Fruit fly (Drosophila melanogaster) whole organism, prepupa: ENCODE measurements around the gene CG10013.

ENCODE experiments used
- CG10631 ChIP-seq: fragments of 200-800 bp; sonication (Bioruptor generic); optimal IDR thresholded peaks from 2 replicates; lab custom pipeline; 2016; ENCODE audit warnings: missing biosample characterization, missing genetic modification characterization
- CG10669 ChIP-seq: fragments of 200-800 bp; sonication (Bioruptor generic); optimal IDR thresholded peaks from 3 replicates; lab custom pipeline; 2018; ENCODE audit warnings: missing biosample characterization, mild to moderate bottlenecking, missing genetic modification characterization, moderate library complexity
- CG11294 ChIP-seq: fragments of 200-800 bp; sonication (Bioruptor generic); IDR thresholded peaks from 2 replicates; pipeline ENCODE4 v1.3.6; 2022; ENCODE audit warnings: missing biosample characterization, missing genetic modification characterization
- CG11762 ChIP-seq: fragments of 200-800 bp; sonication (Bioruptor generic); optimal IDR thresholded peaks from 3 replicates; lab custom pipeline; 2016; ENCODE audit warnings: missing biosample characterization, missing genetic modification characterization; ENCODE audit not compliant: insufficient read depth
- CG11902 ChIP-seq: fragments of 200-800 bp; sonication (Bioruptor generic); optimal IDR thresholded peaks from 3 replicates; lab custom pipeline; 2016; ENCODE audit warnings: missing biosample characterization, missing genetic modification characterization
- CG15336 ChIP-seq: fragments of 200-800 bp; sonication (Bioruptor generic); IDR thresholded peaks from 2 replicates; pipeline ENCODE4 v1.3.6; 2022; ENCODE audit warnings: missing biosample characterization, missing genetic modification characterization
- CG16779 ChIP-seq: fragments of 200-800 bp; sonication (Bioruptor generic); optimal IDR thresholded peaks from 3 replicates; lab custom pipeline; 2017; ENCODE audit warnings: missing biosample characterization, mild to moderate bottlenecking, missing genetic modification characterization
- CG34406 ChIP-seq: fragments of 200-800 bp; sonication (Bioruptor generic); optimal IDR thresholded peaks from 3 replicates; lab custom pipeline; 2016; ENCODE audit warnings: missing biosample characterization, missing genetic modification characterization
- CG3919 ChIP-seq: fragments of 200-800 bp; sonication (Bioruptor generic); optimal IDR thresholded peaks from 3 replicates; lab custom pipeline; 2016; ENCODE audit warnings: missing biosample characterization, missing genetic modification characterization
- CG4318 ChIP-seq: fragments of 200-800 bp; sonication (Bioruptor generic); optimal IDR thresholded peaks from 3 replicates; lab custom pipeline; 2017; ENCODE audit warnings: missing biosample characterization, mild to moderate bottlenecking, missing genetic modification characterization
- CG6163 ChIP-seq: fragments of 200-800 bp; sonication (Bioruptor generic); IDR thresholded peaks from 3 replicates; pipeline ENCODE4 v1.3.6; 2022; ENCODE audit warnings: missing biosample characterization, missing genetic modification characterization
- CG6276 ChIP-seq: fragments of 200-800 bp; sonication (Bioruptor generic); optimal IDR thresholded peaks from 2 replicates; lab custom pipeline; 2017; ENCODE audit warnings: missing biosample characterization, mild to moderate bottlenecking, missing genetic modification characterization
- CG6792 ChIP-seq: fragments of 200-800 bp; sonication (Bioruptor generic); optimal IDR thresholded peaks from 3 replicates; lab custom pipeline; 2016; ENCODE audit warnings: missing biosample characterization, missing genetic modification characterization
- CG6808 ChIP-seq: fragments of 200-800 bp; sonication (Bioruptor generic); optimal IDR thresholded peaks from 3 replicates; lab custom pipeline; 2017; ENCODE audit warnings: missing biosample characterization, missing genetic modification characterization, mild to moderate bottlenecking, moderate library complexity, missing genetic modification reagents
- CG6854 ChIP-seq: fragments of 200-800 bp; sonication (Bioruptor generic); optimal IDR thresholded peaks from 2 replicates; lab custom pipeline; 2017; ENCODE audit warnings: missing biosample characterization, mild to moderate bottlenecking, missing genetic modification characterization
- CG7368 ChIP-seq: fragments of 200-800 bp; sonication (Bioruptor generic); optimal IDR thresholded peaks from 3 replicates; lab custom pipeline; 2016; ENCODE audit warnings: missing biosample characterization, missing genetic modification characterization
- CG8119 ChIP-seq: fragments of 200-800 bp; sonication (Bioruptor generic); IDR thresholded peaks from 3 replicates; pipeline ENCODE4 v1.3.6; 2022; ENCODE audit warnings: missing biosample characterization, missing genetic modification characterization
- CG8319 ChIP-seq: fragments of 200-800 bp; sonication (Bioruptor generic); optimal IDR thresholded peaks from 3 replicates; lab custom pipeline; 2016; ENCODE audit warnings: missing biosample characterization, missing genetic modification characterization
- CG9139 ChIP-seq: fragments of 200-800 bp; sonication (Bioruptor generic); optimal IDR thresholded peaks from 3 replicates; lab custom pipeline; 2017; ENCODE audit warnings: missing biosample characterization, mild to moderate bottlenecking, missing genetic modification characterization
- Eip75B ChIP-seq: fragments of 200-800 bp; sonication (Bioruptor generic); optimal IDR thresholded peaks from 3 replicates; lab custom pipeline; 2016; ENCODE audit warnings: missing biosample characterization, missing genetic modification characterization
- Ets21C ChIP-seq: fragments of 200-800 bp; sonication (Bioruptor generic); optimal IDR thresholded peaks from 3 replicates; lab custom pipeline; 2016; ENCODE audit warnings: missing biosample characterization, missing genetic modification characterization
- Ets96B ChIP-seq: fragments of 200-800 bp; optimal IDR thresholded peaks from 2 replicates; lab custom pipeline; 2019; ENCODE audit warnings: missing biosample characterization, mild to moderate bottlenecking, missing genetic modification characterization, moderate library complexity
- Gug ChIP-seq: fragments of 200-800 bp; sonication (Bioruptor generic); IDR thresholded peaks from 2 replicates; pipeline ENCODE4 v1.3.6; 2022; ENCODE audit warnings: missing biosample characterization, missing genetic modification characterization
- Hr38 ChIP-seq: sonication (Bioruptor generic); optimal IDR thresholded peaks from 2 replicates; lab custom pipeline; 2016; ENCODE audit warnings: missing biosample characterization, missing genetic modification characterization
- Hr4 ChIP-seq: fragments of 200-800 bp; sonication (Bioruptor generic); optimal IDR thresholded peaks from 3 replicates; lab custom pipeline; 2016; ENCODE audit warnings: missing biosample characterization, missing genetic modification characterization
- Met ChIP-seq: fragments of 200-800 bp; sonication (Bioruptor generic); optimal IDR thresholded peaks from 3 replicates; lab custom pipeline; 2016; ENCODE audit warnings: missing biosample characterization, missing genetic modification characterization
- OdsH ChIP-seq: fragments of 200-800 bp; sonication (Bioruptor generic); optimal IDR thresholded peaks from 3 replicates; lab custom pipeline; 2016; ENCODE audit warnings: missing biosample characterization, missing genetic modification characterization
- Smox ChIP-seq: fragments of 200-800 bp; sonication (Bioruptor generic); optimal IDR thresholded peaks from 3 replicates; lab custom pipeline; 2016; ENCODE audit warnings: missing biosample characterization, missing genetic modification characterization
- Sox102F ChIP-seq: fragments of 200-800 bp; sonication (Bioruptor generic); optimal IDR thresholded peaks from 2 replicates; lab custom pipeline; 2016; ENCODE audit warnings: missing biosample characterization, mild to moderate bottlenecking, missing genetic modification characterization
- Sox14 ChIP-seq: fragments of 200-800 bp; sonication (Bioruptor generic); optimal IDR thresholded peaks from 3 replicates; lab custom pipeline; 2016; ENCODE audit warnings: missing biosample characterization, missing genetic modification characterization
- Sox15 ChIP-seq: fragments of 200-800 bp; sonication (Bioruptor generic); optimal IDR thresholded peaks from 3 replicates; lab custom pipeline; 2016; ENCODE audit warnings: missing biosample characterization, missing genetic modification characterization
- achi ChIP-seq: fragments of 200-800 bp; sonication (Bioruptor generic); optimal IDR thresholded peaks from 3 replicates; lab custom pipeline; 2016; ENCODE audit warnings: missing biosample characterization, missing genetic modification characterization
- acj6 ChIP-seq: fragments of 200-800 bp; sonication (Bioruptor generic); optimal IDR thresholded peaks from 3 replicates; lab custom pipeline; 2016; ENCODE audit warnings: missing biosample characterization, missing genetic modification characterization
- cyc ChIP-seq: fragments of 200-800 bp; sonication (Bioruptor generic); optimal IDR thresholded peaks from 3 replicates; lab custom pipeline; 2016; ENCODE audit warnings: missing biosample characterization, missing genetic modification characterization
- dac ChIP-seq: fragments of 200-800 bp; sonication (Bioruptor generic); optimal IDR thresholded peaks from 2 replicates; lab custom pipeline; 2017; ENCODE audit warnings: missing biosample characterization, mild to moderate bottlenecking, missing genetic modification characterization
- dsx ChIP-seq: fragments of 200-800 bp; optimal IDR thresholded peaks from 3 replicates; lab custom pipeline; 2019; ENCODE audit warnings: missing biosample characterization, mild to moderate bottlenecking, missing genetic modification characterization, moderate library complexity; ENCODE audit not compliant: poor library complexity, severe bottlenecking
- eg ChIP-seq: fragments of 200-800 bp; sonication (Bioruptor generic); IDR thresholded peaks from 3 replicates; pipeline ENCODE4 v1.3.6; 2022; ENCODE audit warnings: missing biosample characterization, missing genetic modification characterization
- fd85E ChIP-seq: fragments of 200-800 bp; sonication (Bioruptor generic); optimal IDR thresholded peaks from 3 replicates; lab custom pipeline; 2016; ENCODE audit warnings: missing biosample characterization, missing genetic modification characterization
- fkh ChIP-seq: fragments of 200-800 bp; sonication (Bioruptor generic); optimal IDR thresholded peaks from 3 replicates; lab custom pipeline; 2017; ENCODE audit warnings: missing biosample characterization, mild to moderate bottlenecking, missing genetic modification characterization, moderate library complexity
- lz ChIP-seq: fragments of 200-800 bp; sonication (Bioruptor generic); optimal IDR thresholded peaks from 3 replicates; lab custom pipeline; 2016; ENCODE audit warnings: missing biosample characterization, missing genetic modification characterization
- net ChIP-seq: fragments of 200-800 bp; sonication (Bioruptor generic); optimal IDR thresholded peaks from 3 replicates; lab custom pipeline; 2016; ENCODE audit warnings: missing biosample characterization, missing genetic modification characterization
- pdm3 ChIP-seq: fragments of 200-800 bp; sonication (Bioruptor generic); optimal IDR thresholded peaks from 3 replicates; lab custom pipeline; 2016; ENCODE audit warnings: missing biosample characterization, missing genetic modification characterization
- salr ChIP-seq, 2 experiments: fragments of 200-800 bp; sonication (Bioruptor generic); optimal IDR thresholded peaks; 3 replicates each; lab custom pipeline; 2016 to 2018; ENCODE audit warnings: missing biosample characterization in 2 of 2, missing genetic modification characterization in 2 of 2, mild to moderate bottlenecking in 1 of 2
- ss ChIP-seq, 2 experiments: fragments of 200-800 bp; sonication (Bioruptor generic); optimal IDR thresholded peaks; 2 replicates in 1 of 2; 3 replicates in 1 of 2; lab custom pipeline; 2017 to 2018; ENCODE audit warnings: mild to moderate bottlenecking in 2 of 2, missing biosample characterization in 2 of 2, missing genetic modification characterization in 2 of 2, moderate library complexity in 1 of 2
- svp ChIP-seq: fragments of 200-800 bp; sonication (Bioruptor generic); peaks from one replicate; lab custom pipeline; 2016; ENCODE audit warnings: missing biosample characterization, missing genetic modification characterization
- topi ChIP-seq: fragments of 200-800 bp; sonication (Bioruptor generic); optimal IDR thresholded peaks from 3 replicates; lab custom pipeline; 2016; ENCODE audit warnings: missing biosample characterization, missing genetic modification characterization
- vri ChIP-seq: fragments of 200-800 bp; sonication (Bioruptor generic); optimal IDR thresholded peaks from 3 replicates; lab custom pipeline; 2016; ENCODE audit warnings: missing biosample characterization, mild to moderate bottlenecking, missing genetic modification characterization

The CG10013 gene

DNA sequence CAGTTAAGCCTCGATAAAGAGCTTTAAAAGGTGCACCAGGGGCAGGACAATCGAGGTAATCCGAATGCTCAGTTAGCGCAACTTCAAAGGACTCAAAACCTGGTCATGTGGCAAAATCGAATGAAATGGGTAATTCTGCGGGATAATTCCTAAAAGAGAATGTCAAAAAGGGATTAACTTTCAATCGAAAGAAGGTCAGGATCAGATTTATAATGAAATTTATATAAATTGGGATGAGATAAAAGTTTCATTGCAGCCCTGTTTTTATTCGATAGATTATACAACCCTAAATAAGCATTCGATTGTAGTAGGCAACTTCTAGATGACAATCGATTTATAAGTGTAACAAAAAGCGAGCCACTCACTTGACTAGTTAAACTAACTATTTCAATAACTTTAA lies at the start of gene CG10013:
Gene CG10013 (plus strand): TSS at position 301 of the 400 bp plus-strand sequence.
- no peak for TF ChIP-seq CG6276 (GFP tag; lab: Kevin White, UChicago)
- TF ChIP-seq Sox102F (GFP tag; lab: Kevin White, UChicago), result no peak

DNA sequence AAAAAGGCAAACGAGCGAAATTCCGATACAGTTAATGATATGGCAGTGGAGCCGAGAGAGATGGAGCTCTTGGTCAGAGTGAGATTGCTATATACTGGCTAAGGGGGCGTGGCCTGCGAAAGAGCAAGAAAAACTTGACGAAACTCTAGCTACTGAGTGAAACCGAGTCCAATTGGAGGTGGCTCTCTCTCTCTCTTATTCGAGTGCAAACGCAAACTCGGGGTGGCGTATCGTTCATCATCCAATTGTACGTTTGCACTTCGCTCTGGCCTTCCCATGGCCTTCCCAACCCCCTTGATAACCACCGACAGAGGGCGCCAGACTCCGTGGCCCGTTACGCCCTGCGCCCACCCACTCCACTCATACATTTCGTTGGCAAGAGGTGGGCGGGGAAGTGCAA lies 44.3 kb upstream of the CG10013 start:
- 0 out of 3 replicates have a peak, but pooled peaks have one; percentile 16 for TF ChIP-seq CG6163
- TF ChIP-seq svp (GFP tag; lab: Kevin White, UChicago), result peak; percentile 100
- no peak for TF ChIP-seq Sox102F (GFP tag; lab: Kevin White, UChicago)
- TF ChIP-seq CG7368 (GFP tag; lab: Kevin White, UChicago), result peak; percentile 32
- no peak for TF ChIP-seq CG11762 (GFP tag; lab: Kevin White, UChicago)
- peak; percentile 17 for TF ChIP-seq dsx (GFP tag; lab: Kevin White, UChicago)
- no peak for TF ChIP-seq OdsH
- no peak for TF ChIP-seq CG11902 (GFP tag; lab: Kevin White, UChicago)

DNA sequence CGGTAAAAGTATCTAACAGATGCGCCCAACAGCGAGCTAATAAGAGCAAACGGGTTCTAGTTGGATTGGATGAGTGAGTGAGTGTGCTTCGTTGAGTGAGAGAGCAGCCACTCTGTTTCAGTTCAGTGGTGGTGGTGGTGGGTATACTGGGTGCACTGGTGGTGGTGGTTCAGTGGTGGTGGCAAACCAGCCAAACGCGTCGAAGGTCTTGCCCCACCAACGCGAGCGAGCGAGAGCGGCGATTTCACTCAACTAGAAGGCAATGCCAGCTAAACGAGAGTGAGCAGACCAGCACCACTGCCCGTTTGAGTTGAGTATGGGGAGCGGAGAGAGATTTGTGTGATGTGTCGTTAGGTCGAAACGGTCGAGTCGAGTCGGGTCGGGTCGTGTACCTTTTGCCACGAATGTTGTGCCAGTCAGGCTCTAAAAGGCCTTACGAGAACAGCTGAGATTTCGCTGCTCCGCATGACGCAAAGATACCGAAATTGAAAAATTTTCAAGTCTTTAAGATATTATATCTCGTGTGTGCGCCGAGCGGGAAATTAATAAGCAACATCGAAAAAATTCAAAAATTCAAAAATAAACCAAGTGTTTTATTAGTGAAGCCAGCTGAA lies 42.5 kb upstream of the CG10013 start:
- TF ChIP-seq CG10631 (GFP tag; lab: Kevin White, UChicago), result no peak
- no peak for TF ChIP-seq CG6163
- TF ChIP-seq Eip75B (GFP tag; lab: Kevin White, UChicago), result peak; percentile 7
- peak; percentile 20 for TF ChIP-seq CG9139 (GFP tag; lab: Kevin White, UChicago)
- no peak for TF ChIP-seq CG4318 (GFP tag; lab: Kevin White, UChicago)
- no peak; the same call in 1 of the 2 replicates for TF ChIP-seq CG15336
- TF ChIP-seq dac (GFP tag; lab: Kevin White, UChicago), result no peak
- no peak for TF ChIP-seq lz (GFP tag; lab: Kevin White, UChicago)
- TF ChIP-seq CG8319 (GFP tag; lab: Kevin White, UChicago), result no peak
- peak; percentile 27 for TF ChIP-seq net
- no peak for TF ChIP-seq Ets21C (GFP tag; lab: Kevin White, UChicago)
- TF ChIP-seq cyc (GFP tag; lab: Kevin White, UChicago), result no peak
- peak; percentile 12 for TF ChIP-seq CG16779 (tag; lab: Kevin White, UChicago)
- no peak for TF ChIP-seq Ets96B (tag; lab: Kevin White, UChicago)
- TF ChIP-seq svp (GFP tag; lab: Kevin White, UChicago), result peak; percentile 100
- TF ChIP-seq CG6276 (GFP tag; lab: Kevin White, UChicago), result no peak
- TF ChIP-seq Smox (GFP tag; lab: Kevin White, UChicago), result no peak
- TF ChIP-seq vri (GFP tag; lab: Kevin White, UChicago), result no peak
- no peak for TF ChIP-seq topi (GFP tag; lab: Kevin White, UChicago)
- TF ChIP-seq fkh, result peak; percentile 40
- TF ChIP-seq CG6792 (GFP tag; lab: Kevin White, UChicago), result no peak
- TF ChIP-seq pdm3 (GFP tag; lab: Kevin White, UChicago), result no peak
- no peak for TF ChIP-seq CG6808 (GFP tag; lab: Kevin White, UChicago)
- no peak for TF ChIP-seq Gug (GFP tag; lab: Robert Waterston, UW)
- TF ChIP-seq Sox15 (GFP tag; lab: Kevin White, UChicago), result no peak
- TF ChIP-seq CG3919 (GFP tag; lab: Kevin White, UChicago), result peak; percentile 14
- TF ChIP-seq Hr38 (GFP tag; lab: Kevin White, UChicago), result no peak
- TF ChIP-seq CG8119 (GFP tag; lab: Robert Waterston, UW), result peak; percentile 46; the same call in 2 of the 3 replicates
- TF ChIP-seq eg (GFP tag; lab: Robert Waterston, UW), result peak; percentile 42; the same call in 1 of the 3 replicates
- TF ChIP-seq CG34406 (GFP tag; lab: Kevin White, UChicago), result no peak
- no peak for TF ChIP-seq acj6 (GFP tag; lab: Kevin White, UChicago)
- no peak for TF ChIP-seq Met
- peak; percentile 8 to 30 for TF ChIP-seq ss (GFP tag; optimal IDR thresholded peaks at IDR 0.05; lab: Kevin White, UChicago)
- TF ChIP-seq dsx (GFP tag; lab: Kevin White, UChicago), result peak; percentile 21
- no peak for TF ChIP-seq CG6854 (GFP tag; lab: Kevin White, UChicago)
- TF ChIP-seq Hr4 (GFP tag; lab: Kevin White, UChicago), result no peak
- TF ChIP-seq CG11902 (GFP tag; lab: Kevin White, UChicago), result no peak
- no peak for TF ChIP-seq CG10669 (GFP tag; lab: Kevin White, UChicago)
- no peak for TF ChIP-seq CG11294 (GFP tag; lab: Robert Waterston, UW)
- TF ChIP-seq Sox14 (GFP tag; lab: Kevin White, UChicago), result no peak
- TF ChIP-seq fd85E (GFP tag; lab: Kevin White, UChicago), result no peak
- no peak for TF ChIP-seq achi (GFP tag; lab: Kevin White, UChicago)
- no peak for TF ChIP-seq salr (GFP tag; optimal IDR thresholded peaks at IDR 0.05; lab: Kevin White, UChicago)
